Worm (Caenorhabditis elegans): ENCODE data around the gene ZK262.9.

ce11 chrV:18430826-18431225, 8.7 kb upstream of the ZK262.9 start:
- TF ChIP-seq dao-5 (tag; optimal IDR thresholded peaks at IDR 0.05) (no peak), him-1 (tag; optimal IDR thresholded peaks at IDR 0.05) (no peak), W03F9.2 (tag; optimal IDR thresholded peaks at IDR 0.05) (no peak)

All from whole organism, L4/young adult.